Worm (Caenorhabditis elegans) whole organism, L2 larva: ENCODE results near the gene atf-4.

Source experiments
- blmp-1 ChIP-seq: sonication (generic microtip); optimal IDR thresholded peaks from 2 replicates; lab custom pipeline; 2017; ENCODE audit warnings: missing genetic modification characterization, mild to moderate bottlenecking, missing compliant biosample characterization, antibody characterized with exemption, moderate library complexity; ENCODE audit not compliant: insufficient read depth
- ceh-82 ChIP-seq: fragments of 150-350 bp; optimal IDR thresholded peaks from 2 replicates; lab custom pipeline; 2014; ENCODE audit warnings: missing biosample characterization, missing genetic modification characterization
- egl-27 ChIP-seq: sonication (generic microtip); optimal IDR thresholded peaks from 3 replicates; lab custom pipeline; 2017; ENCODE audit warnings: missing biosample characterization, missing genetic modification reagents, missing genetic modification characterization
- lin-13 ChIP-seq: fragments of 150-350 bp; optimal IDR thresholded peaks from 2 replicates; lab custom pipeline; 2014; ENCODE audit warnings: missing biosample characterization, missing genetic modification reagents, missing genetic modification characterization
- nhr-129 ChIP-seq: fragments of 150-350 bp; optimal IDR thresholded peaks from 2 replicates; lab custom pipeline; 2014; ENCODE audit warnings: missing biosample characterization, missing genetic modification characterization
- nhr-21 ChIP-seq: fragments of 150-350 bp; optimal IDR thresholded peaks from 2 replicates; lab custom pipeline; 2014; ENCODE audit warnings: missing biosample characterization, missing genetic modification characterization
- sem-4 ChIP-seq: fragments of 150-350 bp; optimal IDR thresholded peaks from 2 replicates; lab custom pipeline; 2014; ENCODE audit warnings: missing biosample characterization, missing genetic modification reagents, missing genetic modification characterization
- ztf-4 ChIP-seq: fragments of 150-350 bp; optimal IDR thresholded peaks from 2 replicates; lab custom pipeline; 2014; ENCODE audit warnings: missing biosample characterization, missing genetic modification characterization

atf-4 gene

ce11 chrX:14759549-14759948 is 51.1 kb downstream of the atf-4 start:
- TF ChIP-seq ztf-4: no peak
- no peak for TF ChIP-seq nhr-129 (tag; lab: Kevin White, UChicago)
- TF ChIP-seq sem-4 (tag; lab: Kevin White, UChicago): no peak
- TF ChIP-seq ceh-82: no peak
- TF ChIP-seq egl-27: no peak
- no peak for TF ChIP-seq lin-13
- no peak for TF ChIP-seq nhr-21
- no peak for TF ChIP-seq blmp-1 (tag; lab: Kevin White, UChicago)
